Fruit fly (Drosophila melanogaster): Measurements from ENCODE around the gene CG6845.

Gene CG6845

DNA sequence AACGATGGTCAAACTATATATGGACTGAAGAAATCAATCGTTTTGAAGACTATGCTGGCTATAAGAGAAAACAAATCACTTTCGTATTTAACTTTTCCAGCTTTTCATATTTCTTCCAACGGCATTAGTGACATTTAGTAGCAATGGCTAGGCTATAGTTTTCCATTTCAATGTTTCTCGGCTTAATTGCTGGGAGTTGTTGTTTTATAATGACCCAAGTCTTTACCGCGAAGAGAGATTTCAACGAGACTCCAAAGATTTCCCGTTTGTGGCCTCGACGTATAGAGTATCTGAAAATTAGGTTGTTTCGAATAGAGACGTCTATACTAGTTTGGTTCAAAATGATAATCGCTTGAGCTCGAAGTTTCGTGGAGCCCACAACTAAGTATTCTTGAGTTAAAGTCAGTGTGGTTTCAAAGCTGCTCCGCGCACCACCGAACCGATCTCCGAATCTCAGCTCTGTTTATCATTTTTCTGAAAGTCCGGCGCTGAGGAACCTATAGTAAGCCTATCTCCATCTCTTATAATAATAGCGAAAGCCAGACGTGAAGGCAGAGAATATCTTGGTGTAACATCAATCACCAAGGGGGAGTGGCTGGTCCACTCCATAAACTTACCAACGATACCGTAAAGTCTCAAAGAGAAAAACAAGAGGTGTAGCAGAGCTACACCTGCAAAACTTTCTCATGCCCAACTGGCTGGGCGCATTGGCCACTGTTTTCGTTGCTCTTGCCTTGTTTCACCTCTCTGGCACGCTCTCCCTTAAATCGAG lies 33.4 kb downstream of the CG6845 start, which contains the start of gene CG13875:
Gene CG13875, plus strand, starts transcription at position 434 of the 772 bp plus-strand sequence.
- no peak for TF ChIP-seq bab1 (GFP tag; optimal IDR thresholded peaks at IDR 0.05)
- TF ChIP-seq cnc (optimal IDR thresholded peaks at IDR 0.05) = no peak
- no peak for TF ChIP-seq CG33017 (tag; optimal IDR thresholded peaks at IDR 0.05)
- no peak for TF ChIP-seq CG7101 (tag; optimal IDR thresholded peaks at IDR 0.05)
- no peak for TF ChIP-seq toe (GFP tag; optimal IDR thresholded peaks at IDR 0.05)
- no peak for TF ChIP-seq Crg-1 (GFP tag; optimal IDR thresholded peaks at IDR 0.05)
- TF ChIP-seq Mnt (GFP tag; optimal IDR thresholded peaks at IDR 0.05) = no peak
- no peak for TF ChIP-seq Clk (GFP tag; optimal IDR thresholded peaks at IDR 0.05)
- no peak for TF ChIP-seq pad (GFP tag; optimal IDR thresholded peaks at IDR 0.05)
- no peak for TF ChIP-seq Hr96 (GFP tag; optimal IDR thresholded peaks at IDR 0.05)
- no peak for TF ChIP-seq CG1620 (GFP tag; optimal IDR thresholded peaks at IDR 0.05)

DNA sequence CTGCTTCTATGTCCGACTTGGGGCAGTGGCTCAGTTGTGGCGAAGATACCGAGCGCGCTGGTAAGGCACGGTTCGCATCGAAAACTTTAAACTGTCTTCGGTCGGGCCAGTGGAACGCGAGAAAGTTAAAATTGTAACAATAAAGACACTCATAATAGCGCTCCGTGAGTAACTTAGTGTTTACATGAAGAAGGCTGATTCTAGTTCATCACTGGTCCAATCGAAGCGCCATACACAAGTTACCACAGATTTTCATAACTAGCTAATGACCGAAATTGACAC lies 34.0 kb downstream of the CG6845 start:
- TF ChIP-seq CG14711 (tag; optimal IDR thresholded peaks at IDR 0.05) (no peak), Mnt (GFP tag; optimal IDR thresholded peaks at IDR 0.05) (no peak)

- TF ChIP-seq Crg-1 (GFP tag; optimal IDR thresholded peaks at IDR 0.05) (peak; percentile 93), CG11617 (GFP tag; optimal IDR thresholded peaks at IDR 0.05) (peak; percentile 92), Mnt (GFP tag; optimal IDR thresholded peaks at IDR 0.05) (peak; percentile 88), CG7045 (GFP tag; optimal IDR thresholded peaks at IDR 0.05) (peak; percentile 69), Hr96 (GFP tag; optimal IDR thresholded peaks at IDR 0.05) (peak; percentile 92), cnc (optimal IDR thresholded peaks at IDR 0.05) (no peak), toe (GFP tag; optimal IDR thresholded peaks at IDR 0.05) (no peak), bab1 (GFP tag; optimal IDR thresholded peaks at IDR 0.05) (peak; percentile 92), cic (GFP tag; optimal IDR thresholded peaks at IDR 0.05) (peak; percentile 47), CG7101 (tag; optimal IDR thresholded peaks at IDR 0.05) (peak; percentile 86), tj (GFP tag; optimal IDR thresholded peaks at IDR 0.05) (peak; percentile 75), ovo (GFP tag; optimal IDR thresholded peaks at IDR 0.05) (peak; percentile 78), CG14711 (tag; optimal IDR thresholded peaks at IDR 0.05) (peak; percentile 86), Clk (GFP tag; optimal IDR thresholded peaks at IDR 0.05) (peak; percentile 71), pad (GFP tag; optimal IDR thresholded peaks at IDR 0.05) (peak; percentile 68), CG12768 (GFP tag; optimal IDR thresholded peaks at IDR 0.05) (peak; percentile 63), CG1620 (GFP tag; optimal IDR thresholded peaks at IDR 0.05) (peak; percentile 91), kay (GFP tag; ENCODE audit: borderline replicate concordance) (peak; percentile 73), CG33017 (tag; optimal IDR thresholded peaks at IDR 0.05) (peak; percentile 70), CG5204 (GFP tag; optimal IDR thresholded peaks at IDR 0.05) (no peak)
Measured at dm6 chr3L:184251-184650, 38.0 kb downstream of the CG6845 start, which contains the start of the genes CG34140, Mkp and Mtch. Gene CG34140 (minus strand): TSS chr3L:184424. Gene Mkp (minus strand): TSS chr3L:184540. Gene Mtch (plus strand): TSS chr3L:184626.

Measured in whole organism, adult.